Worm (Caenorhabditis elegans) whole organism, L1 larva: ENCODE measurements around the gene C49C3.20.

Experiments used
- C04F5.9 ChIP-seq: sonication (generic microtip); optimal IDR thresholded peaks from 2 replicates; lab custom pipeline; 2016; ENCODE audit warnings: missing genetic modification characterization, missing compliant biosample characterization
- C34B4.2 ChIP-seq: sonication (generic microtip); optimal IDR thresholded peaks from 2 replicates; lab custom pipeline; 2017; ENCODE audit warnings: mild to moderate bottlenecking, missing genetic modification characterization, missing compliant biosample characterization
- F16B12.6 ChIP-seq: fragments of 150-350 bp; optimal IDR thresholded peaks from 2 replicates; lab custom pipeline; 2014; ENCODE audit warnings: missing biosample characterization, missing genetic modification characterization
- Y116A8C.19 ChIP-seq: sonication (generic microtip); optimal IDR thresholded peaks from 2 replicates; lab custom pipeline; 2016; ENCODE audit warnings: missing compliant biosample characterization, missing genetic modification characterization, borderline replicate concordance
- aly-2 ChIP-seq: fragments of 150-350 bp; optimal IDR thresholded peaks from 2 replicates; lab custom pipeline; 2014; ENCODE audit warnings: missing biosample characterization, missing genetic modification characterization
- ama-1 ChIP-seq: fragments of 150-350 bp; optimal IDR thresholded peaks from 2 replicates; lab custom pipeline; 2014
- ceh-63 ChIP-seq: fragments of 200-800 bp; sonication (Bioruptor generic); optimal IDR thresholded peaks from 2 replicates; lab custom pipeline; 2018; ENCODE audit warnings: mild to moderate bottlenecking, missing genetic modification characterization, missing compliant biosample characterization
- ceh-82 ChIP-seq, 3 experiments: fragments of 150-350 bp in 1 of 3; sonication (generic microtip) in 2 of 3; optimal IDR thresholded peaks; 2 replicates each; lab custom pipeline; 2014 to 2017; ENCODE audit warnings: missing biosample characterization in 3 of 3, missing genetic modification characterization in 3 of 3
- ceh-90 ChIP-seq: sonication (generic microtip); optimal IDR thresholded peaks from 2 replicates; lab custom pipeline; 2016; ENCODE audit warnings: missing genetic modification characterization, missing compliant biosample characterization
- dpl-1 ChIP-seq, 3 experiments: fragments of 150-350 bp in 2 of 3; sonication (generic microtip) in 1 of 3; optimal IDR thresholded peaks; 2 replicates each; lab custom pipeline; 2014 to 2017; ENCODE audit warnings: missing biosample characterization in 3 of 3, missing genetic modification characterization in 3 of 3, missing genetic modification reagents in 3 of 3
- dsc-1 ChIP-seq: sonication (generic microtip); optimal IDR thresholded peaks from 2 replicates; lab custom pipeline; 2016; ENCODE audit warnings: mild to moderate bottlenecking, missing genetic modification characterization, missing compliant biosample characterization
- efl-1 ChIP-seq, 4 experiments: fragments of 150-350 bp; optimal IDR thresholded peaks in 3 of 4; peaks in 1 of 4; 1 replicate in 1 of 4; 2 replicates in 3 of 4; lab custom pipeline; 2014; ENCODE audit warnings: missing biosample characterization in 2 of 4, missing genetic modification characterization in 2 of 4, missing genetic modification reagents in 2 of 4
- egl-13 ChIP-seq: sonication (generic microtip); optimal IDR thresholded peaks from 2 replicates; lab custom pipeline; 2016; ENCODE audit warnings: missing genotype, missing genetic modification reagents, missing genetic modification characterization, missing compliant biosample characterization
- ets-5 ChIP-seq: fragments of 200-800 bp; sonication (Bioruptor generic); IDR thresholded peaks from 2 replicates; pipeline ENCODE4 v1.3.6; 2022; ENCODE audit warnings: missing genetic modification characterization, missing compliant biosample characterization
- fos-1 ChIP-seq: fragments of 150-350 bp; optimal IDR thresholded peaks from 2 replicates; lab custom pipeline; 2014; ENCODE audit warnings: missing biosample characterization, missing genetic modification characterization
- grh-1 ChIP-seq: fragments of 200-800 bp; sonication (Bioruptor generic); IDR thresholded peaks from 2 replicates; pipeline ENCODE4 v1.3.6; 2022; ENCODE audit warnings: missing genetic modification reagents, missing genetic modification characterization, missing compliant biosample characterization
- hlh-4 ChIP-seq: sonication (generic microtip); optimal IDR thresholded peaks from 2 replicates; lab custom pipeline; 2016; ENCODE audit warnings: mild to moderate bottlenecking, missing genetic modification characterization, missing compliant biosample characterization
- irx-1 ChIP-seq: sonication (generic microtip); optimal IDR thresholded peaks from 2 replicates; lab custom pipeline; 2016; ENCODE audit warnings: missing genetic modification characterization, missing compliant biosample characterization
- isw-1 ChIP-seq: fragments of 200-800 bp; sonication (Bioruptor generic); IDR thresholded peaks from 2 replicates; pipeline ENCODE4 v1.3.6; 2022; ENCODE audit warnings: missing genetic modification characterization, missing compliant biosample characterization
- jun-1 ChIP-seq: fragments of 150-350 bp; optimal IDR thresholded peaks from 2 replicates; lab custom pipeline; 2014; ENCODE audit warnings: missing biosample characterization, missing genetic modification reagents, missing genetic modification characterization
- lin-14 ChIP-seq: fragments of 200-800 bp; sonication (Bioruptor generic); optimal IDR thresholded peaks from 2 replicates; lab custom pipeline; 2018; ENCODE audit warnings: mild to moderate bottlenecking, missing genetic modification characterization, moderate library complexity, missing compliant biosample characterization
- lin-15B ChIP-seq: fragments of 150-350 bp; sonication (generic microtip); optimal IDR thresholded peaks from 3 replicates; lab custom pipeline; 2014; ENCODE audit warnings: missing biosample characterization, missing genetic modification characterization
- lir-3 ChIP-seq: sonication (generic microtip); optimal IDR thresholded peaks from 2 replicates; lab custom pipeline; 2016; ENCODE audit warnings: mild to moderate bottlenecking, missing genetic modification characterization, moderate library complexity, missing compliant biosample characterization; ENCODE audit not compliant: poor library complexity
- lsy-2 ChIP-seq, 2 experiments: fragments of 150-350 bp; optimal IDR thresholded peaks; 2 replicates each; lab custom pipeline; 2014; ENCODE audit warnings: missing biosample characterization in 2 of 2, missing genetic modification characterization in 2 of 2
- mdl-1 ChIP-seq, 2 experiments: fragments of 150-350 bp; optimal IDR thresholded peaks; 2 replicates each; lab custom pipeline; 2014 to 2017; ENCODE audit warnings: missing biosample characterization in 2 of 2, missing genetic modification characterization in 2 of 2, inconsistent platforms in 1 of 2
- mef-2 ChIP-seq: fragments of 150-350 bp; optimal IDR thresholded peaks from 2 replicates; lab custom pipeline; 2014; ENCODE audit warnings: missing biosample characterization, missing genetic modification characterization
- mep-1 ChIP-seq: fragments of 150-350 bp; optimal IDR thresholded peaks from 2 replicates; lab custom pipeline; 2014; ENCODE audit warnings: missing biosample characterization, missing genetic modification characterization
- nhr-11 ChIP-seq: fragments of 150-350 bp; optimal IDR thresholded peaks from 2 replicates; lab custom pipeline; 2014; ENCODE audit warnings: missing biosample characterization, missing genetic modification characterization
- nhr-12 ChIP-seq: sonication (generic microtip); optimal IDR thresholded peaks from 2 replicates; lab custom pipeline; 2017; ENCODE audit warnings: missing biosample characterization, missing genetic modification characterization
- nhr-19 ChIP-seq: fragments of 200-800 bp; sonication (Bioruptor generic); conservative IDR thresholded peaks from 2 replicates; pipeline ENCODE4 v1.3.6; 2022; ENCODE audit warnings: missing genetic modification characterization, missing compliant biosample characterization
- nhr-237 ChIP-seq: fragments of 150-350 bp; optimal IDR thresholded peaks from 2 replicates; lab custom pipeline; 2014; ENCODE audit warnings: missing biosample characterization, missing genetic modification characterization
- nhr-28 ChIP-seq: fragments of 150-350 bp; optimal IDR thresholded peaks from 2 replicates; lab custom pipeline; 2014; ENCODE audit warnings: missing biosample characterization, missing genetic modification characterization
- nhr-71 ChIP-seq: sonication (generic microtip); optimal IDR thresholded peaks from 2 replicates; lab custom pipeline; 2016; ENCODE audit warnings: mild to moderate bottlenecking, missing genetic modification characterization, moderate library complexity, missing compliant biosample characterization
- nhr-76 ChIP-seq: sonication (generic microtip); optimal IDR thresholded peaks from 2 replicates; lab custom pipeline; 2017; ENCODE audit warnings: missing biosample characterization, missing genetic modification characterization
- nhr-77 ChIP-seq: fragments of 150-350 bp; optimal IDR thresholded peaks from 2 replicates; lab custom pipeline; 2014; ENCODE audit warnings: missing biosample characterization, missing genetic modification characterization
- nhr-85 ChIP-seq: sonication (generic microtip); peaks from one replicate; lab custom pipeline; 2016; ENCODE audit warnings: missing genetic modification characterization, inconsistent platforms, missing compliant biosample characterization
- nhr-90 ChIP-seq: sonication (generic microtip); optimal IDR thresholded peaks from 2 replicates; lab custom pipeline; 2016; ENCODE audit warnings: mild to moderate bottlenecking, missing genetic modification characterization, missing compliant biosample characterization; ENCODE audit not compliant: poor library complexity
- pqm-1 ChIP-seq: sonication (generic microtip); optimal IDR thresholded peaks from 3 replicates; lab custom pipeline; 2017; ENCODE audit warnings: missing biosample characterization, missing genetic modification characterization
- rnt-1 ChIP-seq: sonication (generic microtip); optimal IDR thresholded peaks from 2 replicates; lab custom pipeline; 2016; ENCODE audit warnings: mild to moderate bottlenecking, missing genetic modification characterization, moderate library complexity, missing compliant biosample characterization
- skn-1 ChIP-seq: fragments of 150-350 bp; optimal IDR thresholded peaks from 2 replicates; lab custom pipeline; 2014; ENCODE audit warnings: missing biosample characterization, missing genetic modification characterization
- sup-37 ChIP-seq: fragments of 200-800 bp; sonication (Bioruptor generic); optimal IDR thresholded peaks from 2 replicates; lab custom pipeline; 2018; ENCODE audit warnings: mild to moderate bottlenecking, missing genetic modification characterization, missing compliant biosample characterization
- tbx-2 ChIP-seq: sonication (generic microtip); optimal IDR thresholded peaks from 2 replicates; lab custom pipeline; 2016; ENCODE audit warnings: missing genetic modification characterization, missing compliant biosample characterization
- unc-130 ChIP-seq: fragments of 150-350 bp; optimal IDR thresholded peaks from 2 replicates; lab custom pipeline; 2017; ENCODE audit warnings: missing biosample characterization, missing genetic modification characterization, inconsistent platforms
- unc-62 ChIP-seq: fragments of 150-350 bp; optimal IDR thresholded peaks from 2 replicates; lab custom pipeline; 2014; ENCODE audit warnings: missing biosample characterization, missing genetic modification reagents, missing genetic modification characterization
- unc-98 ChIP-seq: fragments of 200-800 bp; sonication (Bioruptor generic); IDR thresholded peaks from 2 replicates; pipeline ENCODE4 v1.3.6; 2022; ENCODE audit warnings: missing genetic modification characterization, missing compliant biosample characterization
- vab-15 ChIP-seq: sonication (generic microtip); optimal IDR thresholded peaks from 2 replicates; lab custom pipeline; 2017; ENCODE audit warnings: missing genotype, mild to moderate bottlenecking, missing genetic modification characterization, missing compliant biosample characterization
- zag-1 ChIP-seq: fragments of 150-350 bp; optimal IDR thresholded peaks from 2 replicates; lab custom pipeline; 2014; ENCODE audit warnings: missing biosample characterization, missing genetic modification characterization
- zip-4 ChIP-seq: fragments of 200-800 bp; sonication (Bioruptor generic); optimal IDR thresholded peaks from 2 replicates; lab custom pipeline; 2018; ENCODE audit warnings: mild to moderate bottlenecking, missing genetic modification characterization, moderate library complexity, missing compliant biosample characterization
- ztf-4 ChIP-seq: fragments of 150-350 bp; optimal IDR thresholded peaks from 2 replicates; lab custom pipeline; 2014; ENCODE audit warnings: missing biosample characterization, missing genetic modification characterization

Gene C49C3.20

DNA sequence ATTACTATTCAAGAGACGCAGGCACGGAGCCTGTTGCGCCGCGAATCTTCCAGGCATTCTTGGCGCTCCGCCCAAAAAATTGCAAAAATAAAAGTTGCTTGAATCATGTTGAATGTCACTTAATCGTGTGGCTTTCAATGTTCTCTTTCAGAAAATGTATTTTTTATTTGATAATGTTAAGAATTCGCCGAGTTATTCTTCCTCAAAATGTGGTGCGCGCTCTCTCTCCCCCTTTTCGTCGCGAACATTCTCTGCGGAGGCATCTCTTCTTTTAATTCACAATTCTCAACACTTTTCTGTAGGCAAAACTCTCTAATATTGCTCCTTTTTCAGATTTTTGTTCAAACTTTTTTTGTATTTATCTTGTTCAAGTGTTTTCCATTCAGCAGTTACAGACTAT, 37.9 kb downstream of the C49C3.20 start (continued):
- TF ChIP-seq unc-62 (GFP tag; lab: Kevin White, UChicago) (peak; percentile 37), rnt-1 (peak; percentile 82), C04F5.9 (tag; lab: Kevin White, UChicago) (peak; percentile 91), nhr-28 (tag; lab: Kevin White, UChicago) (peak; percentile 56), nhr-237 (tag; lab: Kevin White, UChicago) (peak; percentile 92), egl-13 (tag; lab: Kevin White, UChicago) (peak; percentile 99), ama-1 (peak; percentile 61), irx-1 (tag; lab: Kevin White, UChicago) (peak; percentile 96), mep-1 (tag; lab: Kevin White, UChicago) (peak; percentile 95), F16B12.6 (tag; lab: Kevin White, UChicago) (peak; percentile 49), zag-1 (tag; lab: Kevin White, UChicago) (peak; percentile 91), mdl-1 (tag; optimal IDR thresholded peaks at IDR 0.05; lab: Kevin White, UChicago) (peak; percentile 6 to 74), tbx-2 (tag; lab: Kevin White, UChicago) (peak; percentile 98), fos-1 (tag; lab: Kevin White, UChicago) (peak; percentile 94), ceh-82 (tag; optimal IDR thresholded peaks at IDR 0.05; lab: Kevin White, UChicago) (peak; percentile 94 to 97 (median 95)), efl-1 (optimal IDR thresholded peaks at IDR 0.05; lab: Kevin White, UChicago) (peak; percentile 86 to 89), efl-1 (GFP tag; optimal IDR thresholded peaks at IDR 0.05 in 1 of 2; lab: Kevin White, UChicago) (peak; percentile 72 to 98), skn-1 (tag; lab: Kevin White, UChicago) (peak; percentile 87), ztf-4 (tag; lab: Kevin White, UChicago) (peak; percentile 95), lsy-2 (tag; optimal IDR thresholded peaks at IDR 0.05; lab: Kevin White, UChicago) (peak; percentile 90 to 96), ceh-63 (GFP tag; lab: Kevin White, UChicago) (peak; percentile 82), nhr-12 (tag; lab: Kevin White, UChicago) (no peak), nhr-71 (tag; lab: Kevin White, UChicago) (peak; percentile 100), ets-5 (GFP tag; lab: Robert Waterston, UW) (no peak), nhr-76 (tag; lab: Kevin White, UChicago) (peak; percentile 64), nhr-77 (tag; lab: Kevin White, UChicago) (peak; percentile 98), isw-1 (GFP tag; lab: Robert Waterston, UW) (peak; percentile 99), unc-98 (peak; percentile 86), aly-2 (tag; lab: Kevin White, UChicago) (peak; percentile 92), zip-4 (GFP tag; lab: Kevin White, UChicago) (peak; percentile 95), vab-15 (tag; lab: Kevin White, UChicago) (peak; percentile 94), nhr-19 (peak; percentile 96), jun-1 (tag; lab: Kevin White, UChicago) (peak; percentile 96), C34B4.2 (peak; percentile 68)

DNA sequence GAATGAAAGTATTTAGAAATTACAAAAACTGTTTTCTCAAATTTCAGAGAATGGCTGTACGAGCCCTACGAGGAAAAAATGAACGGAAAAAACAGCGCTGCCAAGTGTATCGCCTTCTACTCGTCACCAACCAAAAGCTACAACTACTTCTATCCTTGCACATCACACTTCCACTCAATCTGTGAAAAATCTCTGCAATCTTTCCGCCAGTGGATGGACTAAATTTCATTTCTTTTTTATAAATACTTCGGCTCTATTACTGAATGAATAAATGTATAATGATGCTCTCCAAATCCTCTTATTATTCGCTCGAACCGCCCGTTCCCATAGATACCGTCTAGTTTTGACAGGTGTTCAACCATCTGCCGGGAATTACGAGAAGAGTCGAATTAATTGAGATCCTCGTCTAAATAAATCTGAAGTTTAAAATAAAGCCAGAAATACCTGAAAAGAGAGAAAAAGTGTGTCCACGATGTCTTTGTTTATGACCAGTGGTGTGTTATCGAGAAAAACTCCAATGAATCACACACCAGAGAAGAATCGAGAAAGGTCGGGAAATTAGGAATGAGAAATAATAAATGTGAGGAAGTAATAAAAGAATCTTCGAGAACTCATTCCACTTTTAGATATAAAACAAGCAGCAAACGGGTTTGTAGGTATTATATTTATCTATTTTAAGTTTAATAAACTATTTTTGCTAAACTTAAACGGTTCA, 38.7 kb downstream of the C49C3.20 start:
- TF ChIP-seq sup-37 (GFP tag; lab: Kevin White, UChicago) (no peak), grh-1 (no peak), unc-98 (no peak), F16B12.6 (tag; lab: Kevin White, UChicago) (no peak), nhr-76 (tag; lab: Kevin White, UChicago) (no peak), dpl-1 (GFP tag; optimal IDR thresholded peaks at IDR 0.05; lab: Kevin White, UChicago) (peak in 1 of 3 experiments; percentile 13), nhr-19 (peak; percentile 56; the same call in 1 of the 2 replicates), Y116A8C.19 (tag; lab: Kevin White, UChicago) (no peak), lin-14 (GFP tag; lab: Kevin White, UChicago) (no peak), nhr-11 (tag; lab: Kevin White, UChicago) (no peak), mep-1 (tag; lab: Kevin White, UChicago) (peak; percentile 52), hlh-4 (no peak), fos-1 (tag; lab: Kevin White, UChicago) (no peak), pqm-1 (tag; lab: Kevin White, UChicago) (no peak), nhr-85 (tag; lab: Kevin White, UChicago) (peak; percentile 66), unc-130 (tag; lab: Kevin White, UChicago) (no peak), efl-1 (optimal IDR thresholded peaks at IDR 0.05; lab: Kevin White, UChicago) (no peak), efl-1 (GFP tag; optimal IDR thresholded peaks at IDR 0.05 in 1 of 2; lab: Kevin White, UChicago) (peak in 1 of 2 experiments; percentile 92), mef-2 (tag; lab: Kevin White, UChicago) (no peak), nhr-28 (tag; lab: Kevin White, UChicago) (no peak), nhr-71 (tag; lab: Kevin White, UChicago) (peak; percentile 58), nhr-90 (tag; lab: Kevin White, UChicago) (no peak), ceh-90 (tag; lab: Kevin White, UChicago) (no peak), lin-15B (tag; lab: Kevin White, UChicago) (no peak), lir-3 (tag; lab: Kevin White, UChicago) (no peak), dsc-1 (tag; lab: Kevin White, UChicago) (peak; percentile 10)
